Fruit fly (Drosophila melanogaster): ENCODE data around the gene AnxB11.

Gene AnxB11

dm6 chrX:16403811-16404420 lies 18.1 kb downstream of the AnxB11 start (continued):
- no peak for TF ChIP-seq ro (GFP tag; IDR thresholded peaks at IDR 0.05)
- TF ChIP-seq CG12942 (GFP tag; optimal IDR thresholded peaks at IDR 0.05) = peak; percentile 12
- no peak for TF ChIP-seq CG14860 (GFP tag; IDR thresholded peaks at IDR 0.05; ENCODE audit: partially characterized antibody)
- TF ChIP-seq Dll (GFP tag; IDR thresholded peaks at IDR 0.05; ENCODE audit: partially characterized antibody) = no peak
- no peak for TF ChIP-seq Dp (GFP tag; optimal IDR thresholded peaks at IDR 0.05)
- peak; percentile 31 for TF ChIP-seq CG7786 (GFP tag; optimal IDR thresholded peaks at IDR 0.05)
- no peak for TF ChIP-seq CG9797 (GFP tag; optimal IDR thresholded peaks at IDR 0.05)
- TF ChIP-seq CG1233 (GFP tag; optimal IDR thresholded peaks at IDR 0.05) = peak; percentile 60
- peak; percentile 62 for TF ChIP-seq ems (GFP tag; optimal IDR thresholded peaks at IDR 0.05)
- TF ChIP-seq CG2199 (GFP tag; IDR thresholded peaks at IDR 0.05) = no peak
- peak; percentile 92 for TF ChIP-seq vvl (GFP tag; IDR thresholded peaks at IDR 0.05)
- peak; percentile 80 for TF ChIP-seq CG16779 (GFP tag; IDR thresholded peaks at IDR 0.05)
- no peak for TF ChIP-seq CG17568 (GFP tag; optimal IDR thresholded peaks at IDR 0.05)
- peak; percentile 46; the same call in 1 of the 2 replicates for TF ChIP-seq MBD-R2 (GFP tag; IDR thresholded peaks at IDR 0.05)
- no peak for TF ChIP-seq CG1832 (GFP tag; optimal IDR thresholded peaks at IDR 0.05)
- peak; percentile 77 for TF ChIP-seq CoRest (tag; optimal IDR thresholded peaks at IDR 0.05)
- TF ChIP-seq CG18011 (GFP tag; optimal IDR thresholded peaks at IDR 0.05) = peak; percentile 5
- no peak for TF ChIP-seq CG12769 (tag; optimal IDR thresholded peaks at IDR 0.05)
- no peak for TF ChIP-seq CG17912 (GFP tag; optimal IDR thresholded peaks at IDR 0.05)
- TF ChIP-seq CG2889 (GFP tag; IDR thresholded peaks at IDR 0.05) = peak; percentile 59; the same call in 1 of the 3 replicates
- no peak for TF ChIP-seq hkb (optimal IDR thresholded peaks at IDR 0.05)
- TF ChIP-seq hkb (GFP tag; IDR thresholded peaks at IDR 0.05) = peak; percentile 90
- TF ChIP-seq CG4617 (GFP tag; optimal IDR thresholded peaks at IDR 0.05; ENCODE audit: borderline replicate concordance) = no peak
- peak; percentile 36 for TF ChIP-seq pum (GFP tag; optimal IDR thresholded peaks at IDR 0.05)
- TF ChIP-seq D (optimal IDR thresholded peaks at IDR 0.05) = no peak
- TF ChIP-seq D (GFP tag; optimal IDR thresholded peaks at IDR 0.05) = peak; percentile 38
- TF ChIP-seq Sry-β (GFP tag; optimal IDR thresholded peaks at IDR 0.05) = no peak
- TF ChIP-seq ewg (GFP tag; optimal IDR thresholded peaks at IDR 0.05) = peak; percentile 56
- TF ChIP-seq CG30020 (tag; optimal IDR thresholded peaks at IDR 0.05) = no peak
- TF ChIP-seq seq (GFP tag; IDR thresholded peaks at IDR 0.05) = peak; percentile 78
- peak; percentile 60 for TF ChIP-seq CG10654 (GFP tag; optimal IDR thresholded peaks at IDR 0.05)
- TF ChIP-seq CG31441 (GFP tag; IDR thresholded peaks at IDR 0.05) = no peak; the same call in 1 of the 2 replicates
- TF ChIP-seq salm (tag; optimal IDR thresholded peaks at IDR 0.05) = peak; percentile 60
- peak in 1 of 2 experiments; percentile 74 for TF ChIP-seq Eip74EF (GFP tag; optimal IDR thresholded peaks at IDR 0.05)
- TF ChIP-seq Chrac-16 (GFP tag; optimal IDR thresholded peaks at IDR 0.05) = peak; percentile 62
- TF ChIP-seq fd3F (GFP tag; optimal IDR thresholded peaks at IDR 0.05) = peak; percentile 77
- no peak for TF ChIP-seq Elba2 (GFP tag; optimal IDR thresholded peaks at IDR 0.05)
- TF ChIP-seq aop (GFP tag; IDR thresholded peaks at IDR 0.05) = no peak
- TF ChIP-seq E2f1 (GFP tag; IDR thresholded peaks at IDR 0.05) = peak; percentile 77
- TF ChIP-seq gcm2 (GFP tag; optimal IDR thresholded peaks at IDR 0.05) = peak; percentile 44
- no peak for TF ChIP-seq CG10959 (GFP tag; IDR thresholded peaks at IDR 0.05)
- peak; percentile 12 for TF ChIP-seq fu2 (GFP tag; optimal IDR thresholded peaks at IDR 0.05)
- peak; percentile 74; the same call in 2 of the 3 replicates for TF ChIP-seq CG34422 (GFP tag; IDR thresholded peaks at IDR 0.05)
- peak; percentile 46 for TF ChIP-seq CG12299 (tag; optimal IDR thresholded peaks at IDR 0.05)
- peak; percentile 43 for TF ChIP-seq Side (GFP tag; optimal IDR thresholded peaks at IDR 0.05)
- peak; percentile 42; the same call in 1 of the 2 replicates for TF ChIP-seq Ravus (GFP tag; IDR thresholded peaks at IDR 0.05)
- TF ChIP-seq CG11695 (GFP tag; IDR thresholded peaks at IDR 0.05) = peak; percentile 80; the same call in 2 of the 3 replicates
- TF ChIP-seq tx (GFP tag; optimal IDR thresholded peaks at IDR 0.05) = peak; percentile 53
- TF ChIP-seq sug (tag; optimal IDR thresholded peaks at IDR 0.05) = peak; percentile 70
- TF ChIP-seq vfl (GFP tag; optimal IDR thresholded peaks at IDR 0.05) = peak; percentile 65
- peak; percentile 15 for TF ChIP-seq en (GFP tag; optimal IDR thresholded peaks at IDR 0.05)

Data from whole organism, embryonic.